Worm (Caenorhabditis elegans): Measurements from ENCODE around the gene srg-32.

DNA sequence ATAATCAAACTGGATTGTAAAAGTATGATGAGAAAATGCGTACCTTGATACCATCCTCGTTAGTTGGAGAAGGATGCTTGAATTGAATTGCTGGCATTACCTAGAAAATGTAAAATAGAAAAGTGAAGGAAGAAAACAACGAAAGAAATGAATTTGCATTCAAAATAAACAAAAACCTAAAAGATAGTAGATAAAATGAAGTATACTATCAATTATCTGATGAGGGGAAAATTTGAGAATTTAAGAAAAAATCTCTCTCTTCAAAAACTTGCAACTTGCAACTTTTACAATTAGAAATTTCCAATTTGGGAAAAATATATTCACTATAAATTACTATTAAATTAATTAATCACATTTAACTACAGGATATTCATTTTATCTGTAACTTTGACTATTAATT is 6.2 kb upstream of the srg-32 start, which contains the start of gene T21C9.11:
- TF ChIP-seq B0035.1 (tag; optimal IDR thresholded peaks at IDR 0.05): no peak
- TF ChIP-seq ztf-28 (GFP tag; IDR thresholded peaks at IDR 0.05): no peak
- TF ChIP-seq lir-1 (GFP tag; conservative IDR thresholded peaks at IDR 0.05): no peak
